Fruit fly (Drosophila melanogaster) whole organism, embryonic: Measurements from ENCODE around the gene Ilp4.

Experiments used
- CG4404 ChIP-seq: fragments of 200-800 bp; sonication (Bioruptor generic); IDR thresholded peaks from 2 replicates; pipeline ENCODE4 v1.3.6; 2022; ENCODE audit warnings: missing biosample characterization, missing genetic modification characterization
- CG6689 ChIP-seq: fragments of 200-800 bp; sonication (Bioruptor generic); IDR thresholded peaks from 2 replicates; pipeline ENCODE4 v1.3.6; 2022; ENCODE audit warnings: missing biosample characterization, missing genetic modification characterization
- CG7556 ChIP-seq: fragments of 200-800 bp; sonication (Bioruptor generic); optimal IDR thresholded peaks from 2 replicates; lab custom pipeline; 2017; ENCODE audit warnings: missing biosample characterization, mild to moderate bottlenecking, missing genetic modification characterization
- Dref ChIP-seq: fragments of 200-800 bp; sonication (Bioruptor generic); IDR thresholded peaks from 2 replicates; pipeline ENCODE4 v1.3.6; 2022; ENCODE audit warnings: missing biosample characterization, missing genetic modification characterization
- dati ChIP-seq: fragments of 200-800 bp; sonication (Bioruptor generic); IDR thresholded peaks from 2 replicates; pipeline ENCODE4 v1.3.6; 2022; ENCODE audit warnings: missing biosample characterization, missing genetic modification characterization
- gcm2 ChIP-seq: fragments of 200-800 bp; sonication (Bioruptor generic); optimal IDR thresholded peaks from 2 replicates; lab custom pipeline; 2016; ENCODE audit warnings: missing biosample characterization, missing genetic modification characterization

- TF ChIP-seq gcm2 (no peak), CG6689 (GFP tag; lab: Robert Waterston, UW) (no peak), CG7556 (GFP tag; lab: Kevin White, UChicago) (no peak), Dref (GFP tag; lab: Robert Waterston, UW) (no peak), CG4404 (no peak), dati (GFP tag; lab: Robert Waterston, UW) (no peak)
Observed at dm6 chr3L:9764915-9765709, 39.0 kb downstream of the Ilp4 start.
